Fruit fly (Drosophila melanogaster): ENCODE data around the gene CG3534.

DNA sequence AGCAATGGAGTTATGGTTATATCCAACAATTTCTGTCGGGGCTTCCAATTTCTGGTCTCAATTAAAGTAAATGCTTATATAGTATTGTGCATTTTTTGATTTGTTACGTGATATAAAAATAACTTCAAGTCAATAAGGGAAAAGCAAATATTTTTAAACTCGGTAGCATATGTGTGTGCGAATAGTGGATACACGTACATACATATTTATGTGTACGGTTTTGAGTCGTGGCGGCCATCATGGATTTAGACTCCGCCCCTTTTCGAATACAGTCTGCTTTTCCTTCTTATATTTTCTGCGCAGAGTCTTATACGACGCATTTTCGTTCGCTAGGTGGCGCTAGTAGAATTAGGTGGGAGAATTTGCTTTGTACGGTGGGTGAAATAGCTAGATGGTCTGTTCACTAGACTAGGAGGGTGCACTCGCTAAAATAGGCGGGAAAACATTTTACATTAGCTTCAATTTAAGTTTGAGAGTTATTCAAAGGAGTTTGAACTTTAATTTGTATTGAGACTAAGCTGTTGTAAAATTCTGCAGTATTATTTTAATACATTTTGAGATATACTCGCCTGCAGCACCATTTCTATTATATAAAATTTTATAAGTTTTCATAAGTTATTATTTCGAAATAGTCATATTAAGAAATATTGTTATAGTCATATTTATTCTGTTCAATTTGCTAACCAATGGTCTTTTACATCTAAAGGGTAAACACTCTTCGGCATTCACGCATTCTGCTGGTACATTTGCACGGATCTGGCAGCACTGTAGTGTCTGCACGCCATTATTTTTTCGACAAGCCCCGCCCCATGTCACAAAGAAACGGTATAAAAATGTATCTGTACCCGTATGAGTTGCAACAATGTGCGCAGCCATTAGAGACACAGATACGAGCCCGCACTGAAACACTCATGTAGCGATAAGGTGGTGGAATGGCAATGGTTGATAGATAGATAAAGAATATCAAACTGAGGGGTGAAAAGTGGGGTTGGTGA, 26.6 kb upstream of the CG3534 start:
- TF ChIP-seq CG6276 (GFP tag; optimal IDR thresholded peaks at IDR 0.05) (no peak), CG3919 (GFP tag; optimal IDR thresholded peaks at IDR 0.05) (no peak), CG32006 (GFP tag; optimal IDR thresholded peaks at IDR 0.05) (no peak), Met (GFP tag; optimal IDR thresholded peaks at IDR 0.05) (no peak), Hr39 (GFP tag; optimal IDR thresholded peaks at IDR 0.05) (no peak), CG10669 (GFP tag; optimal IDR thresholded peaks at IDR 0.05) (no peak), CG8319 (GFP tag; optimal IDR thresholded peaks at IDR 0.05) (no peak), CG11902 (GFP tag; optimal IDR thresholded peaks at IDR 0.05) (peak; percentile 14), Eip75B (GFP tag; optimal IDR thresholded peaks at IDR 0.05) (peak; percentile 39), eg (GFP tag; IDR thresholded peaks at IDR 0.05) (peak; percentile 78; the same call in 2 of the 3 replicates)
